Worm (Caenorhabditis elegans) whole organism, young adult: ENCODE data around the gene F41H10.1.

ENCODE experiments used
- D2030.7 ChIP-seq: fragments of 200-800 bp; sonication (Bioruptor generic); IDR thresholded peaks from 2 replicates; pipeline ENCODE4 v1.3.6; 2022; ENCODE audit warnings: missing genetic modification reagents, missing genetic modification characterization, missing compliant biosample characterization
- F23B12.7 ChIP-seq: sonication (generic microtip); optimal IDR thresholded peaks from 2 replicates; lab custom pipeline; 2017; ENCODE audit warnings: missing genetic modification characterization, mild to moderate bottlenecking, missing compliant biosample characterization, antibody characterized with exemption, moderate library complexity; ENCODE audit not compliant: insufficient read depth
- F39B2.1 ChIP-seq: fragments of 200-800 bp; sonication (Bioruptor generic); IDR thresholded peaks from 2 replicates; pipeline ENCODE4 v1.3.6; 2022; ENCODE audit warnings: missing genetic modification reagents, missing genetic modification characterization, missing compliant biosample characterization
- F57A8.1 ChIP-seq: fragments of 200-800 bp; sonication (Bioruptor generic); optimal IDR thresholded peaks from 2 replicates; lab custom pipeline; 2018; ENCODE audit warnings: mild to moderate bottlenecking, missing genetic modification characterization, moderate library complexity, missing compliant biosample characterization
- F57C9.4 ChIP-seq: sonication (generic microtip); optimal IDR thresholded peaks from 2 replicates; lab custom pipeline; 2017; ENCODE audit warnings: mild to moderate bottlenecking, missing genetic modification characterization, missing compliant biosample characterization
- T07F8.4 ChIP-seq: sonication (generic microtip); optimal IDR thresholded peaks from 2 replicates; lab custom pipeline; 2016; ENCODE audit warnings: mild to moderate bottlenecking, missing genetic modification characterization, moderate library complexity, missing compliant biosample characterization
- Y67H2A.10 ChIP-seq: fragments of 200-800 bp; sonication (Bioruptor generic); conservative IDR thresholded peaks from 2 replicates; pipeline ENCODE4 v1.3.6; 2022; ENCODE audit warnings: missing genetic modification reagents, missing genetic modification characterization, missing compliant biosample characterization
- aptf-2 ChIP-seq: fragments of 200-800 bp; sonication (Bioruptor generic); conservative IDR thresholded peaks from 2 replicates; pipeline ENCODE4 v1.3.6; 2022; ENCODE audit warnings: missing genetic modification reagents, missing genetic modification characterization, missing compliant biosample characterization
- aptf-3 ChIP-seq: fragments of 200-800 bp; sonication (Bioruptor generic); IDR thresholded peaks from 2 replicates; pipeline ENCODE4 v1.3.6; 2022; ENCODE audit warnings: missing genetic modification characterization, missing compliant biosample characterization
- attf-3 ChIP-seq: fragments of 200-800 bp; sonication (Bioruptor generic); conservative IDR thresholded peaks from 2 replicates; pipeline ENCODE4 v1.3.6; 2022; ENCODE audit warnings: missing genetic modification reagents, missing genetic modification characterization, missing compliant biosample characterization
- attf-6 ChIP-seq: fragments of 200-800 bp; sonication (Bioruptor generic); IDR thresholded peaks from 2 replicates; pipeline ENCODE4 v1.3.6; 2022; ENCODE audit warnings: missing genetic modification reagents, missing genetic modification characterization, missing compliant biosample characterization
- bed-1 ChIP-seq: fragments of 200-800 bp; sonication (Bioruptor generic); IDR thresholded peaks from 2 replicates; pipeline ENCODE4 v1.3.6; 2022; ENCODE audit warnings: missing genetic modification reagents, missing genetic modification characterization, missing compliant biosample characterization
- bed-2 ChIP-seq: fragments of 200-800 bp; sonication (Bioruptor generic); IDR thresholded peaks from 2 replicates; pipeline ENCODE4 v1.3.6; 2022; ENCODE audit warnings: missing genetic modification reagents, missing genetic modification characterization, missing compliant biosample characterization
- ccch-3 ChIP-seq: fragments of 200-800 bp; sonication (Bioruptor generic); optimal IDR thresholded peaks from 2 replicates; lab custom pipeline; 2018; ENCODE audit warnings: mild to moderate bottlenecking, missing genetic modification characterization, missing compliant biosample characterization
- dpff-1 ChIP-seq: sonication (generic microtip); optimal IDR thresholded peaks from 2 replicates; lab custom pipeline; 2017; ENCODE audit warnings: mild to moderate bottlenecking, missing genetic modification characterization, missing compliant biosample characterization
- dpl-1 ChIP-seq: fragments of 150-350 bp; optimal IDR thresholded peaks from 2 replicates; lab custom pipeline; 2014; ENCODE audit warnings: missing biosample characterization, missing genetic modification reagents, missing genetic modification characterization
- egl-18 ChIP-seq: fragments of 200-800 bp; sonication (Bioruptor generic); IDR thresholded peaks from 2 replicates; pipeline ENCODE4 v1.3.6; 2022; ENCODE audit warnings: missing genetic modification reagents, missing genetic modification characterization, missing compliant biosample characterization
- egrh-3 ChIP-seq: fragments of 200-800 bp; sonication (Bioruptor generic); IDR thresholded peaks from 2 replicates; pipeline ENCODE4 v1.3.6; 2022; ENCODE audit warnings: missing genetic modification reagents, missing genetic modification characterization, missing compliant biosample characterization
- ekl-4 ChIP-seq: fragments of 200-800 bp; sonication (Bioruptor generic); IDR thresholded peaks from 2 replicates; pipeline ENCODE4 v1.3.6; 2022; ENCODE audit warnings: missing genetic modification reagents, missing genetic modification characterization, missing compliant biosample characterization
- hmg-20 ChIP-seq: fragments of 200-800 bp; sonication (Bioruptor generic); IDR thresholded peaks from 2 replicates; pipeline ENCODE4 v1.3.6; 2022; ENCODE audit warnings: missing genetic modification reagents, missing genetic modification characterization, missing compliant biosample characterization
- hsf-1 ChIP-seq: fragments of 200-800 bp; sonication (Bioruptor generic); IDR thresholded peaks from 2 replicates; pipeline ENCODE4 v1.3.6; 2022; ENCODE audit warnings: missing genetic modification reagents, missing genetic modification characterization, missing compliant biosample characterization
- lag-1 ChIP-seq: fragments of 200-800 bp; sonication (Bioruptor generic); IDR thresholded peaks from 2 replicates; pipeline ENCODE4 v1.3.6; 2022; ENCODE audit warnings: missing genetic modification reagents, missing genetic modification characterization, missing compliant biosample characterization
- lir-1 ChIP-seq: fragments of 200-800 bp; sonication (Bioruptor generic); conservative IDR thresholded peaks from 2 replicates; pipeline ENCODE4 v1.3.6; 2022; ENCODE audit warnings: missing genetic modification reagents, missing genetic modification characterization, missing compliant biosample characterization
- madf-3 ChIP-seq: fragments of 200-800 bp; sonication (Bioruptor generic); IDR thresholded peaks from 2 replicates; pipeline ENCODE4 v1.3.6; 2022; ENCODE audit warnings: missing genetic modification reagents, missing genetic modification characterization, missing compliant biosample characterization
- madf-6 ChIP-seq: fragments of 200-800 bp; sonication (Bioruptor generic); IDR thresholded peaks from 2 replicates; pipeline ENCODE4 v1.3.6; 2022; ENCODE audit warnings: missing genetic modification reagents, missing genetic modification characterization, missing compliant biosample characterization
- madf-8 ChIP-seq: fragments of 200-800 bp; sonication (Bioruptor generic); conservative IDR thresholded peaks from 2 replicates; pipeline ENCODE4 v1.3.6; 2022; ENCODE audit warnings: missing genetic modification reagents, missing genetic modification characterization, missing compliant biosample characterization
- mcd-1 ChIP-seq: fragments of 200-800 bp; sonication (Bioruptor generic); IDR thresholded peaks from 2 replicates; pipeline ENCODE4 v1.3.6; 2022; ENCODE audit warnings: missing genetic modification reagents, missing genetic modification characterization, missing compliant biosample characterization
- nfya-1 ChIP-seq: sonication (generic microtip); optimal IDR thresholded peaks from 2 replicates; lab custom pipeline; 2017; ENCODE audit warnings: antibody characterized with exemption, missing compliant biosample characterization, missing genetic modification characterization, borderline replicate concordance; ENCODE audit not compliant: insufficient read depth
- nfyb-1 ChIP-seq: fragments of 200-800 bp; sonication (Bioruptor generic); IDR thresholded peaks from 2 replicates; pipeline ENCODE4 v1.3.6; 2022; ENCODE audit warnings: missing genetic modification reagents, missing genetic modification characterization, missing compliant biosample characterization
- nhr-120 ChIP-seq: fragments of 200-800 bp; sonication (Bioruptor generic); IDR thresholded peaks from 2 replicates; pipeline ENCODE4 v1.3.6; 2022; ENCODE audit warnings: missing genetic modification characterization, missing compliant biosample characterization
- nhr-179 ChIP-seq: sonication (generic microtip); optimal IDR thresholded peaks from 2 replicates; lab custom pipeline; 2016; ENCODE audit warnings: mild to moderate bottlenecking, missing genetic modification characterization, missing compliant biosample characterization
- nhr-27 ChIP-seq: fragments of 200-800 bp; sonication (Bioruptor generic); optimal IDR thresholded peaks from 2 replicates; lab custom pipeline; 2018; ENCODE audit warnings: mild to moderate bottlenecking, missing genetic modification characterization, moderate library complexity, missing compliant biosample characterization
- pbrm-1 ChIP-seq: fragments of 200-800 bp; sonication (Bioruptor generic); IDR thresholded peaks from 2 replicates; pipeline ENCODE4 v1.3.6; 2022; ENCODE audit warnings: missing genetic modification reagents, missing genetic modification characterization, missing compliant biosample characterization
- pha-4 ChIP-seq: fragments of 150-350 bp; sonication (generic microtip); optimal IDR thresholded peaks from 2 replicates; lab custom pipeline; 2014; ENCODE audit warnings: missing biosample characterization, missing genetic modification reagents, missing genetic modification characterization
- rcor-1 ChIP-seq: fragments of 200-800 bp; sonication (Bioruptor generic); IDR thresholded peaks from 2 replicates; pipeline ENCODE4 v1.3.6; 2022; ENCODE audit warnings: missing genetic modification reagents, missing genetic modification characterization, missing compliant biosample characterization
- rec-8 ChIP-seq, 2 experiments: sonication (generic microtip); optimal IDR thresholded peaks; 2 replicates each; lab custom pipeline; 2016; ENCODE audit warnings: mild to moderate bottlenecking in 2 of 2, missing genetic modification characterization in 2 of 2, missing genetic modification reagents in 2 of 2, missing genotype in 2 of 2, missing biosample characterization in 1 of 2, missing compliant biosample characterization in 1 of 2, moderate library complexity in 1 of 2
- sdz-38 ChIP-seq: sonication (generic microtip); optimal IDR thresholded peaks from 2 replicates; lab custom pipeline; 2016; ENCODE audit warnings: missing genotype, missing genetic modification characterization, missing compliant biosample characterization
- snpc-1.3 ChIP-seq: sonication (generic microtip); optimal IDR thresholded peaks from 2 replicates; lab custom pipeline; 2017; ENCODE audit warnings: missing genetic modification characterization, mild to moderate bottlenecking, missing compliant biosample characterization, antibody characterized with exemption, moderate library complexity, missing genotype, missing genetic modification reagents; ENCODE audit not compliant: insufficient read depth
- somi-1 ChIP-seq: fragments of 200-800 bp; sonication (Bioruptor generic); optimal IDR thresholded peaks from 2 replicates; lab custom pipeline; 2018; ENCODE audit warnings: mild to moderate bottlenecking, missing genetic modification characterization, missing compliant biosample characterization
- tlf-1 ChIP-seq: fragments of 200-800 bp; sonication (Bioruptor generic); optimal IDR thresholded peaks from 2 replicates; lab custom pipeline; 2018; ENCODE audit warnings: mild to moderate bottlenecking, missing genetic modification characterization, missing compliant biosample characterization
- unc-62 ChIP-seq: fragments of 150-350 bp; optimal IDR thresholded peaks from 2 replicates; lab custom pipeline; 2014; ENCODE audit warnings: missing biosample characterization, missing genetic modification reagents, missing genetic modification characterization
- zfh-2 ChIP-seq: fragments of 200-800 bp; sonication (Bioruptor generic); conservative IDR thresholded peaks from 2 replicates; pipeline ENCODE4 v1.3.6; 2022; ENCODE audit warnings: missing genetic modification reagents, missing genetic modification characterization, missing compliant biosample characterization
- ztf-25 ChIP-seq: fragments of 200-800 bp; sonication (Bioruptor generic); IDR thresholded peaks from 2 replicates; pipeline ENCODE4 v1.3.6; 2022; ENCODE audit warnings: missing genetic modification reagents, missing genetic modification characterization, missing compliant biosample characterization
- ztf-6 ChIP-seq: fragments of 200-800 bp; sonication (Bioruptor generic); IDR thresholded peaks from 2 replicates; pipeline ENCODE4 v1.3.6; 2022; ENCODE audit warnings: missing genetic modification reagents, missing genetic modification characterization, missing compliant biosample characterization

The F41H10.1 gene

ce11 chrIV:5334518-5334917, 48.2 kb upstream of the F41H10.1 start (continued):
- TF ChIP-seq nfya-1 (tag; lab: Kevin White, UChicago) (no peak), nhr-120 (GFP tag; lab: Robert Waterston, UW) (no peak), nfyb-1 (GFP tag; lab: Robert Waterston, UW) (peak; percentile 77), F57A8.1 (no peak), ztf-6 (GFP tag; lab: Robert Waterston, UW) (no peak), dpff-1 (no peak), madf-8 (no peak), F57C9.4 (tag; lab: Kevin White, UChicago) (no peak), somi-1 (no peak), bed-1 (GFP tag; lab: Robert Waterston, UW) (no peak), rec-8 (tag; optimal IDR thresholded peaks at IDR 0.05; lab: Kevin White, UChicago) (peak in 1 of 2 experiments; percentile 18), nhr-179 (tag; lab: Kevin White, UChicago) (no peak), hmg-20 (no peak), ztf-25 (GFP tag; lab: Robert Waterston, UW) (no peak), tlf-1 (peak; percentile 1), nhr-27 (tag; lab: Kevin White, UChicago) (no peak), Y67H2A.10 (GFP tag; lab: Robert Waterston, UW) (no peak), ccch-3 (GFP tag; lab: Kevin White, UChicago) (no peak), mcd-1 (GFP tag; lab: Robert Waterston, UW) (no peak), rcor-1 (GFP tag; lab: Robert Waterston, UW) (peak; percentile 77), aptf-3 (no peak), dpl-1 (no peak), zfh-2 (no peak), F39B2.1 (no peak), hsf-1 (GFP tag; lab: Robert Waterston, UW) (no peak), ekl-4 (GFP tag; lab: Robert Waterston, UW) (no peak), egl-18 (GFP tag; lab: Robert Waterston, UW) (no peak), attf-3 (0 out of 2 replicates have a peak, but pooled peaks have one; percentile 33), aptf-2 (GFP tag; lab: Robert Waterston, UW) (no peak), F23B12.7 (peak; percentile 89), lag-1 (no peak), D2030.7 (GFP tag; lab: Robert Waterston, UW) (no peak), lir-1 (GFP tag; lab: Robert Waterston, UW) (no peak), egrh-3 (no peak), attf-6 (GFP tag; lab: Robert Waterston, UW) (peak; percentile 75), unc-62 (GFP tag; lab: Kevin White, UChicago) (no peak), snpc-1.3 (tag; lab: Kevin White, UChicago) (peak; percentile 77), bed-2 (GFP tag; lab: Robert Waterston, UW) (no peak), pha-4 (no peak), madf-3 (GFP tag; lab: Robert Waterston, UW) (no peak), pbrm-1 (GFP tag; lab: Robert Waterston, UW) (no peak), T07F8.4 (no peak), madf-6 (GFP tag; lab: Robert Waterston, UW) (no peak), sdz-38 (tag; lab: Kevin White, UChicago) (no peak)
- TF ChIP-seq, all 124 proteins: peak for 33
